Worm (Caenorhabditis elegans) whole organism, L1 larva: Measurements from ENCODE around the gene T26H5.9.

Source experiments
- C04F5.9 ChIP-seq: sonication (generic microtip); optimal IDR thresholded peaks from 2 replicates; lab custom pipeline; 2016; ENCODE audit warnings: missing genetic modification characterization, missing compliant biosample characterization
- C34B4.2 ChIP-seq: sonication (generic microtip); optimal IDR thresholded peaks from 2 replicates; lab custom pipeline; 2017; ENCODE audit warnings: mild to moderate bottlenecking, missing genetic modification characterization, missing compliant biosample characterization
- F16B12.6 ChIP-seq: fragments of 150-350 bp; optimal IDR thresholded peaks from 2 replicates; lab custom pipeline; 2014; ENCODE audit warnings: missing biosample characterization, missing genetic modification characterization
- aha-1 ChIP-seq: fragments of 150-350 bp; optimal IDR thresholded peaks from 2 replicates; lab custom pipeline; 2014; ENCODE audit warnings: missing biosample characterization, missing genetic modification characterization
- alr-1 ChIP-seq: fragments of 200-800 bp; sonication (Bioruptor generic); optimal IDR thresholded peaks from 2 replicates; lab custom pipeline; 2018; ENCODE audit warnings: borderline replicate concordance, mild to moderate bottlenecking, missing genetic modification characterization, missing compliant biosample characterization
- aly-2 ChIP-seq: fragments of 150-350 bp; optimal IDR thresholded peaks from 2 replicates; lab custom pipeline; 2014; ENCODE audit warnings: missing biosample characterization, missing genetic modification characterization
- ama-1 ChIP-seq: fragments of 150-350 bp; optimal IDR thresholded peaks from 2 replicates; lab custom pipeline; 2014
- ceh-8 ChIP-seq: fragments of 200-800 bp; sonication (Bioruptor generic); optimal IDR thresholded peaks from 2 replicates; lab custom pipeline; 2018; ENCODE audit warnings: mild to moderate bottlenecking, missing genetic modification characterization, moderate library complexity, missing compliant biosample characterization
- ceh-82 ChIP-seq, 3 experiments: fragments of 150-350 bp in 1 of 3; sonication (generic microtip) in 2 of 3; optimal IDR thresholded peaks; 2 replicates each; lab custom pipeline; 2014 to 2017; ENCODE audit warnings: missing biosample characterization in 3 of 3, missing genetic modification characterization in 3 of 3
- ceh-88 ChIP-seq: fragments of 200-800 bp; sonication (Bioruptor generic); IDR thresholded peaks from 2 replicates; pipeline ENCODE4 v1.3.6; 2022; ENCODE audit warnings: missing genetic modification characterization, missing compliant biosample characterization
- ces-1 ChIP-seq: fragments of 150-350 bp; optimal IDR thresholded peaks from 2 replicates; lab custom pipeline; 2014; ENCODE audit warnings: missing biosample characterization, missing genetic modification reagents, missing genetic modification characterization
- dsc-1 ChIP-seq: sonication (generic microtip); optimal IDR thresholded peaks from 2 replicates; lab custom pipeline; 2016; ENCODE audit warnings: mild to moderate bottlenecking, missing genetic modification characterization, missing compliant biosample characterization
- efl-1 ChIP-seq, 4 experiments: fragments of 150-350 bp; optimal IDR thresholded peaks in 3 of 4; peaks in 1 of 4; 1 replicate in 1 of 4; 2 replicates in 3 of 4; lab custom pipeline; 2014; ENCODE audit warnings: missing biosample characterization in 2 of 4, missing genetic modification characterization in 2 of 4, missing genetic modification reagents in 2 of 4
- egl-27 ChIP-seq, 2 experiments: fragments of 150-350 bp in 1 of 2; sonication (generic microtip); optimal IDR thresholded peaks; 3 replicates each; lab custom pipeline; 2017 to 2018; ENCODE audit warnings: missing biosample characterization in 2 of 2, missing genetic modification characterization in 2 of 2, missing genetic modification reagents in 2 of 2
- elt-2 ChIP-seq: sonication (generic microtip); optimal IDR thresholded peaks from 2 replicates; lab custom pipeline; 2016; ENCODE audit warnings: missing genetic modification characterization, mild to moderate bottlenecking, inconsistent platforms, missing compliant biosample characterization, missing genetic modification reagents
- fkh-8 ChIP-seq: sonication (generic microtip); optimal IDR thresholded peaks from 2 replicates; lab custom pipeline; 2016; ENCODE audit warnings: mild to moderate bottlenecking, missing genetic modification characterization, missing compliant biosample characterization
- grh-1 ChIP-seq: fragments of 200-800 bp; sonication (Bioruptor generic); IDR thresholded peaks from 2 replicates; pipeline ENCODE4 v1.3.6; 2022; ENCODE audit warnings: missing genetic modification reagents, missing genetic modification characterization, missing compliant biosample characterization
- isw-1 ChIP-seq: fragments of 200-800 bp; sonication (Bioruptor generic); IDR thresholded peaks from 2 replicates; pipeline ENCODE4 v1.3.6; 2022; ENCODE audit warnings: missing genetic modification characterization, missing compliant biosample characterization
- lin-15B ChIP-seq: fragments of 150-350 bp; sonication (generic microtip); optimal IDR thresholded peaks from 3 replicates; lab custom pipeline; 2014; ENCODE audit warnings: missing biosample characterization, missing genetic modification characterization
- lin-35 ChIP-seq, 2 experiments: fragments of 150-350 bp; optimal IDR thresholded peaks; 2 replicates each; lab custom pipeline; 2014; ENCODE audit warnings: missing biosample characterization in 2 of 2, missing genetic modification characterization in 2 of 2, missing genetic modification reagents in 2 of 2
- mab-9 ChIP-seq: fragments of 200-800 bp; sonication (Bioruptor generic); IDR thresholded peaks from 2 replicates; pipeline ENCODE4 v1.3.6; 2022; ENCODE audit warnings: missing genetic modification reagents, missing genetic modification characterization, missing compliant biosample characterization
- mep-1 ChIP-seq: fragments of 150-350 bp; optimal IDR thresholded peaks from 2 replicates; lab custom pipeline; 2014; ENCODE audit warnings: missing biosample characterization, missing genetic modification characterization
- nhr-11 ChIP-seq: fragments of 150-350 bp; optimal IDR thresholded peaks from 2 replicates; lab custom pipeline; 2014; ENCODE audit warnings: missing biosample characterization, missing genetic modification characterization
- nhr-12 ChIP-seq: sonication (generic microtip); optimal IDR thresholded peaks from 2 replicates; lab custom pipeline; 2017; ENCODE audit warnings: missing biosample characterization, missing genetic modification characterization
- nhr-19 ChIP-seq: fragments of 200-800 bp; sonication (Bioruptor generic); conservative IDR thresholded peaks from 2 replicates; pipeline ENCODE4 v1.3.6; 2022; ENCODE audit warnings: missing genetic modification characterization, missing compliant biosample characterization
- nhr-47 ChIP-seq: sonication (generic microtip); optimal IDR thresholded peaks from 2 replicates; lab custom pipeline; 2016; ENCODE audit warnings: mild to moderate bottlenecking, missing genetic modification characterization, moderate library complexity, missing compliant biosample characterization
- nhr-71 ChIP-seq: sonication (generic microtip); optimal IDR thresholded peaks from 2 replicates; lab custom pipeline; 2016; ENCODE audit warnings: mild to moderate bottlenecking, missing genetic modification characterization, moderate library complexity, missing compliant biosample characterization
- nhr-76 ChIP-seq: sonication (generic microtip); optimal IDR thresholded peaks from 2 replicates; lab custom pipeline; 2017; ENCODE audit warnings: missing biosample characterization, missing genetic modification characterization
- nhr-77 ChIP-seq: fragments of 150-350 bp; optimal IDR thresholded peaks from 2 replicates; lab custom pipeline; 2014; ENCODE audit warnings: missing biosample characterization, missing genetic modification characterization
- nhr-84 ChIP-seq: sonication (generic microtip); optimal IDR thresholded peaks from 2 replicates; lab custom pipeline; 2017; ENCODE audit warnings: missing biosample characterization, missing genetic modification characterization
- nhr-90 ChIP-seq: sonication (generic microtip); optimal IDR thresholded peaks from 2 replicates; lab custom pipeline; 2016; ENCODE audit warnings: mild to moderate bottlenecking, missing genetic modification characterization, missing compliant biosample characterization; ENCODE audit not compliant: poor library complexity
- pax-3 ChIP-seq: fragments of 200-800 bp; sonication (Bioruptor generic); optimal IDR thresholded peaks from 2 replicates; lab custom pipeline; 2018; ENCODE audit warnings: mild to moderate bottlenecking, missing genetic modification characterization, moderate library complexity, missing compliant biosample characterization
- pqm-1 ChIP-seq: sonication (generic microtip); optimal IDR thresholded peaks from 3 replicates; lab custom pipeline; 2017; ENCODE audit warnings: missing biosample characterization, missing genetic modification characterization
- snpc-4 ChIP-seq: fragments of 150-350 bp; optimal IDR thresholded peaks from 2 replicates; lab custom pipeline; 2014; ENCODE audit warnings: missing biosample characterization, missing genetic modification characterization
- sox-4 ChIP-seq: sonication (generic microtip); optimal IDR thresholded peaks from 2 replicates; lab custom pipeline; 2016; ENCODE audit warnings: missing genetic modification characterization, missing compliant biosample characterization
- sptf-1 ChIP-seq: fragments of 150-350 bp; optimal IDR thresholded peaks from 2 replicates; lab custom pipeline; 2014; ENCODE audit warnings: missing biosample characterization, missing genetic modification characterization
- tbx-2 ChIP-seq: sonication (generic microtip); optimal IDR thresholded peaks from 2 replicates; lab custom pipeline; 2016; ENCODE audit warnings: missing genetic modification characterization, missing compliant biosample characterization
- tlp-1 ChIP-seq: fragments of 150-350 bp; optimal IDR thresholded peaks from 2 replicates; lab custom pipeline; 2014; ENCODE audit warnings: missing biosample characterization, missing genetic modification characterization
- unc-130 ChIP-seq: fragments of 150-350 bp; optimal IDR thresholded peaks from 2 replicates; lab custom pipeline; 2017; ENCODE audit warnings: missing biosample characterization, missing genetic modification characterization, inconsistent platforms
- unc-30 ChIP-seq: sonication (generic microtip); optimal IDR thresholded peaks from 2 replicates; lab custom pipeline; 2017; ENCODE audit warnings: missing biosample characterization, missing genetic modification characterization
- unc-62 ChIP-seq: fragments of 150-350 bp; optimal IDR thresholded peaks from 2 replicates; lab custom pipeline; 2014; ENCODE audit warnings: missing biosample characterization, missing genetic modification reagents, missing genetic modification characterization
- unc-86 ChIP-seq: sonication (generic microtip); optimal IDR thresholded peaks from 2 replicates; lab custom pipeline; 2016; ENCODE audit warnings: missing genetic modification characterization, missing compliant biosample characterization
- vab-15 ChIP-seq: sonication (generic microtip); optimal IDR thresholded peaks from 2 replicates; lab custom pipeline; 2017; ENCODE audit warnings: missing genotype, mild to moderate bottlenecking, missing genetic modification characterization, missing compliant biosample characterization
- zip-4 ChIP-seq: fragments of 200-800 bp; sonication (Bioruptor generic); optimal IDR thresholded peaks from 2 replicates; lab custom pipeline; 2018; ENCODE audit warnings: mild to moderate bottlenecking, missing genetic modification characterization, moderate library complexity, missing compliant biosample characterization

Gene T26H5.9

DNA sequence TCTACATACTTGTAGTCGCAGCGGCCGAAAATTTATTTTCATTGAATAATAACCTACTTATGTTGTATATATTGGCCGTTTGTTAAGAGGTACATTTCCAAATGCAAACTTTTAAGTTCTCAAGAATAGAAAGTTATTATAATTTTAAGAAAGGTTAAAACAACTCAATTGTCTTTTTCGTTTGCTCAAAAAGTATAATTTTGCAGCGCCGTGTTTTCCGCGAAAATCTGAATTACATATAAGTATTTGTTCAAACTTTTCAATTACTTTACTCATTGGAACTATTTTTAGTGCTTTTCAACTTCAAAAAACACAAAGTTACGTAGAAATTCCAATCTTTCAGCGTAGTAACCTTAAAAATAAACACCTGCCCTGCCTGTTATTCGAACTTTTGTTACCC, 721 bp downstream of the T26H5.9 start, which contains the start of gene srh-239:
Gene srh-239, plus strand, starts transcription at position 301 of the 400 bp plus-strand sequence.
- TF ChIP-seq unc-62 (no peak), C04F5.9 (tag; lab: Kevin White, UChicago) (no peak), zip-4 (GFP tag; lab: Kevin White, UChicago) (no peak), sox-4 (no peak), nhr-12 (tag; lab: Kevin White, UChicago) (no peak), nhr-11 (no peak), grh-1 (GFP tag; lab: Robert Waterston, UW) (no peak), lin-15B (tag; lab: Kevin White, UChicago) (no peak), ceh-8 (GFP tag; lab: Kevin White, UChicago) (no peak), aha-1 (tag; lab: Kevin White, UChicago) (no peak), C34B4.2 (tag; lab: Kevin White, UChicago) (no peak), ama-1 (lab: Kevin White, UChicago) (no peak), nhr-47 (tag; lab: Kevin White, UChicago) (no peak), mab-9 (GFP tag; lab: Robert Waterston, UW) (no peak), tbx-2 (no peak), lin-35 (GFP tag; optimal IDR thresholded peaks at IDR 0.05; lab: Kevin White, UChicago) (no peak), nhr-90 (tag; lab: Kevin White, UChicago) (no peak)

DNA sequence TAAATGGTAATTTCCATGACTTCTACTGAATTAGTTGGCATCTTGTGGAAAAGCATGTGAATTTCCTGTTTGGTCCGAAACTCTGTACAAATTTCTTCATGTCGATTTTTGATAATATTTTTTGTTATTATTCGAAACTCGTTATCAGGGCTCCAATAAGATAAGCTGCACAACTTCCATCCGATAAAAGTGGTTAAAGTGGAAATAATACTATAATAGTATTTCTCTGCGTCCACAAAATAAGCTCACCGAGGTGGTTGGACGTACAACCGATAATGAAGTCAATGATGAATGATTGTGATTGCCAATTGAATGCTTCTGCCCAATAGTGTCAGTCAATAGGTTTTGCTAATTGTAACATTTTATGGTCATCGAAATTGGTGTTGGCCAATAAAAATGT, 3.7 kb downstream of the T26H5.9 start, which contains the start of gene T26H5.4:
Gene T26H5.4, minus strand, starts transcription at position 294 of the 400 bp plus-strand sequence.
- TF ChIP-seq elt-2 (tag; lab: Kevin White, UChicago) (peak; percentile 95), pqm-1 (tag; lab: Kevin White, UChicago) (no peak), unc-86 (no peak), nhr-19 (GFP tag; lab: Robert Waterston, UW) (no peak), sptf-1 (tag; lab: Kevin White, UChicago) (no peak), alr-1 (tag; lab: Kevin White, UChicago) (no peak), dsc-1 (tag; lab: Kevin White, UChicago) (no peak), nhr-47 (tag; lab: Kevin White, UChicago) (no peak), ces-1 (GFP tag; lab: Kevin White, UChicago) (no peak), nhr-77 (tag; lab: Kevin White, UChicago) (no peak), lin-35 (GFP tag; optimal IDR thresholded peaks at IDR 0.05; lab: Kevin White, UChicago) (no peak), ceh-8 (GFP tag; lab: Kevin White, UChicago) (no peak), efl-1 (optimal IDR thresholded peaks at IDR 0.05; lab: Kevin White, UChicago) (no peak), efl-1 (GFP tag; optimal IDR thresholded peaks at IDR 0.05 in 1 of 2; lab: Kevin White, UChicago) (peak in 1 of 2 experiments; percentile 73), aly-2 (tag; lab: Kevin White, UChicago) (no peak)

DNA sequence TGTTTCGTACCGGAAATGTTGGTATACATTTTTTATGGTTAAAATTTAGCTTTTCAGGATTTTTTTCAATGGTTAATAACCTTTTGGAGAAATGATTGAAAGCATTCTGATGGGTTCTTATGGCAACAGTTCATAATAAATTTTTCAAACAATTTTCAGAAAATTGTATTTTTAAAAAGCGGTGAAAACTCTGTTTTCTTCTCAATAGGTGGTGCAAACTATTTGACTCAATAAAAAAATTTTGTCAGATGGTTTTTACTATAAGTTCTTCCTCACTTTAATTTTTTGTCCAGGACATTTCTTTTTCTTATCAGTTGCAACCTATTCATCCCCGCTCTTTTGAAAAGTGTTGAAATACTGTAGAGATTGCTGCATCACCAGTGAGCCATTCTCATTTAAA, 4.1 kb downstream of the T26H5.9 start, which contains the start of gene T26H5.14:
Gene T26H5.14, plus strand, starts transcription at position 301 of the 400 bp plus-strand sequence.
- TF ChIP-seq tbx-2 (no peak), aly-2 (tag; lab: Kevin White, UChicago) (no peak), egl-27 (tag; optimal IDR thresholded peaks at IDR 0.05; lab: Kevin White, UChicago) (no peak), snpc-4 (tag; lab: Kevin White, UChicago) (no peak), nhr-71 (tag; lab: Kevin White, UChicago) (no peak), vab-15 (tag; lab: Kevin White, UChicago) (no peak), ceh-82 (tag; optimal IDR thresholded peaks at IDR 0.05; lab: Kevin White, UChicago) (no peak), ceh-88 (no peak), unc-62 (no peak), pax-3 (no peak), sox-4 (no peak)

- no peak for TF ChIP-seq nhr-77 (tag; lab: Kevin White, UChicago)
- no peak for TF ChIP-seq unc-62
- no peak for TF ChIP-seq efl-1 (optimal IDR thresholded peaks at IDR 0.05; lab: Kevin White, UChicago)
- TF ChIP-seq efl-1 (GFP tag; optimal IDR thresholded peaks at IDR 0.05 in 1 of 2; lab: Kevin White, UChicago), result no peak
- no peak for TF ChIP-seq mep-1 (tag; lab: Kevin White, UChicago)
- TF ChIP-seq lin-35 (GFP tag; optimal IDR thresholded peaks at IDR 0.05; lab: Kevin White, UChicago), result no peak
- TF ChIP-seq nhr-19 (GFP tag; lab: Robert Waterston, UW), result no peak
- TF ChIP-seq unc-30 (tag; lab: Kevin White, UChicago), result no peak
- TF ChIP-seq tlp-1 (tag; lab: Kevin White, UChicago), result no peak
- TF ChIP-seq nhr-76, result no peak
- TF ChIP-seq isw-1, result no peak
- no peak for TF ChIP-seq nhr-84
- TF ChIP-seq unc-130 (tag; lab: Kevin White, UChicago), result no peak
- TF ChIP-seq F16B12.6 (tag; lab: Kevin White, UChicago), result no peak
- no peak for TF ChIP-seq fkh-8 (tag; lab: Kevin White, UChicago)
Measured at ce11 chrV:15451421-15451820, 6.7 kb downstream of the T26H5.9 start, which contains the start of gene srw-33. Gene srw-33 (minus strand): TSS chrV:15451521.
